Worm (Caenorhabditis elegans) whole organism, L4/young adult: ENCODE measurements around the gene F43C1.5.

ENCODE experiments used
- W03F9.2 ChIP-seq: fragments of 150-350 bp; optimal IDR thresholded peaks from 2 replicates; lab custom pipeline; 2014; ENCODE audit warnings: missing biosample characterization, missing genetic modification characterization
- dao-5 ChIP-seq: sonication (generic microtip); optimal IDR thresholded peaks from 2 replicates; lab custom pipeline; 2016; ENCODE audit warnings: missing genotype, missing genetic modification characterization, moderate library complexity, missing compliant biosample characterization
- him-1 ChIP-seq: sonication (generic microtip); optimal IDR thresholded peaks from 2 replicates; lab custom pipeline; 2016; ENCODE audit warnings: missing genotype, missing genetic modification reagents, missing genetic modification characterization, missing compliant biosample characterization

F43C1.5 gene

ce11 chrIII:4228841-4229240 lies at the start of gene F43C1.5:
TSS of gene F43C1.5 (plus strand) at chrIII:4229141.
- TF ChIP-seq dao-5 (tag; lab: Kevin White, UChicago) (no peak), W03F9.2 (tag; lab: Kevin White, UChicago) (no peak), him-1 (no peak)

DNA sequence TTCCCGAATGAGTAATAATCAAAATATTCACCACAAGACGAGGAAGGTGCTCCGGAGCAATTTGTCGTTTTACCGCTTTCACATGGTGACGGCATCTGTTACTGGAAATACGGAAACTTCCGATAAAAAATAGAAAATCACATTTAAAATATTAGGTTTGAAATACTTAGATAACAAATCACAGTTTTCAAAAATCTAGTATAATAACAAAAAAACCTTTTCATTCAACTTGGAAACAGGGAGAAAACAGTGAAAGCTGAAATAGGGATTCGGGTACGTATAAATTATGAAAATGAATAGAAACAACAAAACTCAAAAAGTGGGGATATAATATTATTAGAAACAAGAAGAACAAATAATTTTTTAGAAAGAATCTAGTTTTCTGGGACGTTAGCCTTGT lies 47.6 kb upstream of the F43C1.5 start, which contains the start of gene C16C10.1:
C16C10.1 (minus strand) TSS at position 101 of the 400 bp plus-strand sequence.
- no peak for TF ChIP-seq W03F9.2 (tag; lab: Kevin White, UChicago)
- TF ChIP-seq dao-5 (tag; lab: Kevin White, UChicago) = no peak
- TF ChIP-seq him-1 = no peak

- TF ChIP-seq W03F9.2 (tag; lab: Kevin White, UChicago) (no peak), dao-5 (tag; lab: Kevin White, UChicago) (no peak), him-1 (no peak)
These were observed 42.1 kb upstream of the F43C1.5 start, which contains the start of gene lars-1 for ce11 chrIII:4186751-4187309. TSS of gene lars-1 (minus strand) at chrIII:4186801.

DNA sequence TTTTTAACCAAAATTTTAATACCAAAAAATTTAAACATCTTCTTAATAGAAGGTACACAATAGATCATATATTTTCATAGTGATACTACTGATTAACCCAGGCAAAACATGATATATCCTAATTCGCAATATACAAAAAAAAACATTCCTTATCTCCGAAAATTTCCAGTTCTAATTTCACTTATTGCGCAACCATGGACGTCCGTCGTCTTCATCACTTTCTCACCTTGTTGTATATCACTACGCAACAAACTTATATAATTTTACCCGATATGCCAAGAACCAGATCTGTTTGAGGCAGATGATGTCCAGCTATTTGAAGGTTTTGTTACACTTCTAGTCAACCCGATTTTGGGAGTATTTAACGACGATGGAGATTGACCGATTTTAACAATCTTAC lies 41.1 kb upstream of the F43C1.5 start, which contains the start of gene R74.2:
R74.2 (plus strand) TSS at position 316 of the 400 bp plus-strand sequence.
- no peak for TF ChIP-seq W03F9.2 (tag; lab: Kevin White, UChicago)
- TF ChIP-seq dao-5 (tag; lab: Kevin White, UChicago) = no peak
- TF ChIP-seq him-1 = no peak

ce11 chrIII:4189602-4190001 lies 39.3 kb upstream of the F43C1.5 start:
- TF ChIP-seq him-1 (no peak), W03F9.2 (tag; lab: Kevin White, UChicago) (no peak), dao-5 (tag; lab: Kevin White, UChicago) (no peak)

DNA sequence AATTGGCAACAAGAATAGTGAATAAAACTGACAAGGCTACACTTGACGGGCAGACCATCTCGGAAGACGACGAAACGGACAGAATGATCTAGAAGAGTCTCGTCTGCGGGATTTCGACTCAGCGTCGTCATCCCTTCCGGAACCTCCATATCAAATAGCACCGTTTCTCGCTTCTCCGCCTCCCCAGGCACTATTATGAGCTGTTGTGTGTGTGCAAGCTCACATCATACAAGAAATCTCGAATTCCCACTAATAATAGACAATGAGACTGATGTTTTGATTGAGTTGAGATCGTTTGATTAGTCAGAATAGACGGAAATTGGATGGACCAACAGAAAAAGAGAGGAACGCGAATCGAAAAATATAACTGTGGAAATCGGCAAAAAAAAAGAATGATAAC lies 38.7 kb upstream of the F43C1.5 start, which contains the start of gene spp-28:
spp-28 (minus strand) TSS at position 101 of the 400 bp plus-strand sequence.
- no peak for TF ChIP-seq dao-5 (tag; lab: Kevin White, UChicago)
- no peak for TF ChIP-seq him-1
- no peak for TF ChIP-seq W03F9.2 (tag; lab: Kevin White, UChicago)

ce11 chrIII:4191091-4191638 lies 37.8 kb upstream of the F43C1.5 start, which contains the start of gene dnj-16:
TSS of gene dnj-16 (plus strand) at chrIII:4191141.
- TF ChIP-seq W03F9.2 (tag; lab: Kevin White, UChicago) (peak; percentile 30), him-1 (no peak), dao-5 (tag; lab: Kevin White, UChicago) (no peak)

- TF ChIP-seq W03F9.2 (tag; lab: Kevin White, UChicago) (peak; percentile 84), dao-5 (tag; lab: Kevin White, UChicago) (no peak), him-1 (peak; percentile 63)
These were observed 35.3 kb upstream of the F43C1.5 start, which contains the start of gene xbp-1 for ce11 chrIII:4193659-4194103. TSS of gene xbp-1 (plus strand) at chrIII:4193809.

- no peak for TF ChIP-seq him-1
- TF ChIP-seq dao-5 (tag; lab: Kevin White, UChicago) = no peak
- TF ChIP-seq W03F9.2 (tag; lab: Kevin White, UChicago) = no peak
These were observed 34.4 kb upstream of the F43C1.5 start for ce11 chrIII:4194349-4195110.

DNA sequence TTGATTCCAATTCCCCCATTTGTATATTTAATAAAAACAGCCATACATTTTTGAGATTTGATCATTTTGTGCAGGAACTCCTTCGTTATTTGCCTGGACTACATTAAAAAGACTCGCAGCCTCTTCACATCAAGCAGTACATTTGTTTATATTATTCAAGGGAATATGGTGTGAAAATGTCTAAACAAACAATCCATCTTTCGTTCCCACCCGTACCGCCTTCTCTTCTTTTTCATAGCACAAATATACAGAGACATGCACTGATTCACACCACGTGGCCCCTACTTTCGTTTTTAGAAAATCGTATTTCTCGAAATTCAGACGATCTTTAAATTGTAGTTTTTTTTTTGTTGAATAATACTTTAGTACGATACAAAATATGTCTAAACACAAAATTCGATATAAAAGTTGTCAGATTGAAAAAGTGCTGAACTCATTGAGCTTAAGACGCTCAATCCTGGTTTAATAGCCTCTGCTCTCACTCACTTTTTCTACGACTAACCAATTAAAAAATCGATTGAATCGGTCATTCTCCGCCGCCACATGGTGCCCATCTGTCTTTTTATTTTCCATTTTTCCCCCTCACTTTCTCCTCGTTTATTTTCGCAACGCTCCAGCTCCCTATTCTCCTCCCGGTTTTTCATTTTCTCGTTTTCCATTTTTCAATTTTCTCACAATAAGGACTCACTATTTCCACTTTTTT lies 33.5 kb upstream of the F43C1.5 start:
- peak; percentile 51 for TF ChIP-seq him-1
- peak; percentile 2 for TF ChIP-seq W03F9.2 (tag; lab: Kevin White, UChicago)
- TF ChIP-seq dao-5 (tag; lab: Kevin White, UChicago) = peak; percentile 58

DNA sequence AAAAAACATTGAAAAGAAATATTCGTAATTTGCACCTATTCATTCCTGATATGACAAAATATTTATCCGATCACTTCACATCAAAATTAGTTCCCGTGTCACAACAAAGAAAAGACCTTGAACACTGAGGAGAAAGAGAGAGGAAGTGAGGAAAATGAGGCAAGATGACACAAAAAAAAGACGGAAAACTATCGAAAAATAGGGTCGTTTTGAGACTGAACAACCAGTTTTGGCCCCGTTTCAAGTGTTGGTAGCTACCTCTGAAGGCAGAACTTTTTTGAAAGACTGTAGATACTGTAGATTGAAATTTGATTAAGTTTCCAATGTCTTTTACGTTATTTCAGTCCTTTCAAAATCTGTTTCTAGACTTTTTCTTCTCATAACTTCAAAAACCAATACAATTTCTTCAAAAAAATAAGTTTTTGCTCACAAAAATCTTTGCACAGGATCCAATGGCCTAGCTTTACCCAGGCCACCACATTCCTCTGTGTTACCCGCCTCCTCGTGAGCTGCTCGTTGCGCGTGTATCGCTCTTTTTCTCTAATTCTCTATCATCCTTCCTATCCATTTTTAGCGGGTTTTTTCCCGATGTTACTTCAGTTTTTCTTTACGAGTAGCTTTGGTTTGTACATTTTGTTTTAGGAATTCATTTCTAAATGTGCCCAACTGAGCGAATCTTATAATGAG lies 32.5 kb upstream of the F43C1.5 start:
- TF ChIP-seq dao-5 (tag; lab: Kevin White, UChicago) = no peak
- TF ChIP-seq W03F9.2 (tag; lab: Kevin White, UChicago) = peak; percentile 7

DNA sequence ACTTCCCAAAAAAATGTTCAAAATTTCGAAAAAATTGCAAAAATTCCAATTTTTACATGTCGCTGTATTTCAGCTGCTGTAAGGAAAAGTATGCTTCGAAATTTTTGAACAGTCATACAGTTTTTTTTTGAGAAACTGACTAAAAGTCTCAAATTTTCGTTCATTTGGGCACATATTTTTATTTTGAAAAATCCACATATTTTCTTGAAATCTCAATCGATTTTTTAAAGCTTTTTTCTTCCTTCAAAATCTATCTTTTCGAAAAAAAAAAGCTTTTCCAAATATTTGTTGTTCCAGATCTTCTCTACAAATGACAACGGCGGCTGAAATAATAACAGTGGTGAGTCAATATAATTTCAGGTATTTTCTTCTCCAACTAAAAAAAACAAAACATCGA lies 32.0 kb upstream of the F43C1.5 start, which contains the start of gene asd-1:
asd-1 (plus strand) TSS at position 298 of the 397 bp plus-strand sequence.
- TF ChIP-seq him-1 = no peak
- no peak for TF ChIP-seq dao-5 (tag; lab: Kevin White, UChicago)
- no peak for TF ChIP-seq W03F9.2 (tag; lab: Kevin White, UChicago)
